6 worm cellular contexts compared by ENCODE assay signal in genomic region chrII:10784780-10785463, ce11.
TF ChIP-seq lines count a peak whose summit lies in the region.

Gene cdl-1, plus strand, starts transcription at chrII:10785452.

TF ChIP-seq in whole organism, L1 larva, 84 proteins besides CTCF, POLR2A, EP300 and RAD21 (continued from another document and continues in another):
- TF ChIP-seq C16A3.4 (tag; optimal IDR thresholded peaks at IDR 0.05; lab: Kevin White, UChicago) (peak; percentile 83), sptf-1 (tag; optimal IDR thresholded peaks at IDR 0.05; lab: Kevin White, UChicago) (no peak), ceh-63 (GFP tag; optimal IDR thresholded peaks at IDR 0.05; lab: Kevin White, UChicago) (no peak), zag-1 (tag; optimal IDR thresholded peaks at IDR 0.05; lab: Kevin White, UChicago) (no peak), fkh-8 (tag; optimal IDR thresholded peaks at IDR 0.05; lab: Kevin White, UChicago) (peak; percentile 26), egl-27 (tag; optimal IDR thresholded peaks at IDR 0.05; lab: Kevin White, UChicago) (no peak), ces-1 (GFP tag; optimal IDR thresholded peaks at IDR 0.05; lab: Kevin White, UChicago) (no peak), nhr-77 (tag; optimal IDR thresholded peaks at IDR 0.05; lab: Kevin White, UChicago) (peak; percentile 17), lsy-2 (tag; optimal IDR thresholded peaks at IDR 0.05; lab: Kevin White, UChicago) (peak; percentile 76 to 90), rnt-1 (tag; optimal IDR thresholded peaks at IDR 0.05; lab: Kevin White, UChicago) (peak; percentile 71), nhr-237 (tag; optimal IDR thresholded peaks at IDR 0.05; lab: Kevin White, UChicago) (no peak), mab-9 (GFP tag; IDR thresholded peaks at IDR 0.05; lab: Robert Waterston, UW) (0 out of 2 replicates have a peak, but pooled peaks have one; percentile 21), efl-3 (GFP tag; optimal IDR thresholded peaks at IDR 0.05; lab: Kevin White, UChicago) (no peak), nhr-76 (tag; optimal IDR thresholded peaks at IDR 0.05; lab: Kevin White, UChicago) (no peak), mdl-1 (tag; optimal IDR thresholded peaks at IDR 0.05; lab: Kevin White, UChicago) (peak in 1 of 2 experiments; percentile 59), dpl-1 (GFP tag; optimal IDR thresholded peaks at IDR 0.05; lab: Kevin White, UChicago) (peak; percentile 95 to 98 (median 98)), pag-3 (tag; optimal IDR thresholded peaks at IDR 0.05; lab: Kevin White, UChicago; ENCODE audit: borderline replicate concordance, insufficient read depth) (no peak), C04F5.9 (tag; optimal IDR thresholded peaks at IDR 0.05; lab: Kevin White, UChicago) (no peak), tlp-1 (tag; optimal IDR thresholded peaks at IDR 0.05; lab: Kevin White, UChicago) (no peak), hlh-17 (GFP tag; optimal IDR thresholded peaks at IDR 0.05; lab: Kevin White, UChicago; ENCODE audit: borderline replicate concordance) (no peak), lin-15B (tag; optimal IDR thresholded peaks at IDR 0.05; lab: Kevin White, UChicago) (peak; percentile 68)

TF ChIP-seq in whole organism, L2 larva, 48 proteins besides CTCF, POLR2A, EP300 and RAD21 (continued from another document):
- peak; percentile 45 for TF ChIP-seq sem-4 (tag; optimal IDR thresholded peaks at IDR 0.05; lab: Kevin White, UChicago)
- peak; percentile 9 for TF ChIP-seq blmp-1 (tag; optimal IDR thresholded peaks at IDR 0.05; lab: Kevin White, UChicago; ENCODE audit: insufficient read depth)
- no peak for TF ChIP-seq ceh-82 (tag; optimal IDR thresholded peaks at IDR 0.05; lab: Kevin White, UChicago)
- no peak for TF ChIP-seq R02D3.7 (tag; optimal IDR thresholded peaks at IDR 0.05; lab: Kevin White, UChicago)
- peak; percentile 14 for TF ChIP-seq snpc-4 (tag; optimal IDR thresholded peaks at IDR 0.05; lab: Kevin White, UChicago)
- peak; percentile 70 for TF ChIP-seq nhr-129 (tag; optimal IDR thresholded peaks at IDR 0.05; lab: Kevin White, UChicago)
- peak; percentile 31 for TF ChIP-seq nhr-21 (tag; optimal IDR thresholded peaks at IDR 0.05; lab: Kevin White, UChicago)
- TF ChIP-seq nhr-6 (tag; optimal IDR thresholded peaks at IDR 0.05; lab: Kevin White, UChicago), result peak; percentile 23
- TF ChIP-seq elt-3 (tag; optimal IDR thresholded peaks at IDR 0.05; lab: Kevin White, UChicago), result no peak
- peak; percentile 66 for TF ChIP-seq sma-3 (GFP tag; optimal IDR thresholded peaks at IDR 0.05; lab: Kevin White, UChicago)
- peak; percentile 56 for TF ChIP-seq crh-2 (tag; optimal IDR thresholded peaks at IDR 0.05; lab: Kevin White, UChicago)
- TF ChIP-seq nhr-25 (tag; optimal IDR thresholded peaks at IDR 0.05; lab: Kevin White, UChicago), result peak; percentile 27
- TF ChIP-seq lin-13 (GFP tag; optimal IDR thresholded peaks at IDR 0.05; lab: Kevin White, UChicago), result peak; percentile 55
- TF ChIP-seq C34F6.9 (tag; optimal IDR thresholded peaks at IDR 0.05; lab: Kevin White, UChicago), result peak; percentile 42
TF ChIP-seq in whole organism, L2 larva: peak in this region for 17.

TF ChIP-seq in whole organism, L3 larva, 47 proteins besides CTCF, POLR2A, EP300 and RAD21 (continued from another document):
- TF ChIP-seq unc-62 (GFP tag; optimal IDR thresholded peaks at IDR 0.05; lab: Kevin White, UChicago), result no peak
- TF ChIP-seq lin-15B (tag; optimal IDR thresholded peaks at IDR 0.05; lab: Kevin White, UChicago), result peak; percentile 75
- TF ChIP-seq pqm-1 (tag; optimal IDR thresholded peaks at IDR 0.05; lab: Kevin White, UChicago), result peak; percentile 12
- peak; percentile 19 for TF ChIP-seq lin-39 (tag; optimal IDR thresholded peaks at IDR 0.05; lab: Kevin White, UChicago)
- TF ChIP-seq R02D3.7 (tag; optimal IDR thresholded peaks at IDR 0.05; lab: Kevin White, UChicago), result peak; percentile 23
- TF ChIP-seq nhr-25 (tag; optimal IDR thresholded peaks at IDR 0.05; lab: Kevin White, UChicago), result peak; percentile 67
- TF ChIP-seq eor-1 (tag; optimal IDR thresholded peaks at IDR 0.05; lab: Kevin White, UChicago), result no peak
- TF ChIP-seq elt-2 (tag; optimal IDR thresholded peaks at IDR 0.05; lab: Kevin White, UChicago), result peak; percentile 59
- no peak for TF ChIP-seq elt-1 (tag; optimal IDR thresholded peaks at IDR 0.05; lab: Kevin White, UChicago)
- no peak for TF ChIP-seq ztf-11 (tag; optimal IDR thresholded peaks at IDR 0.05; lab: Kevin White, UChicago)
- no peak for TF ChIP-seq ceh-28 (tag; optimal IDR thresholded peaks at IDR 0.05; lab: Kevin White, UChicago)
- TF ChIP-seq egl-5 (tag; optimal IDR thresholded peaks at IDR 0.05; lab: Kevin White, UChicago), result peak; percentile 8
- TF ChIP-seq ceh-9 (tag; optimal IDR thresholded peaks at IDR 0.05; lab: Kevin White, UChicago), result no peak
- TF ChIP-seq nhr-12 (tag; optimal IDR thresholded peaks at IDR 0.05; lab: Kevin White, UChicago), result no peak
- TF ChIP-seq lsy-12 (tag; optimal IDR thresholded peaks at IDR 0.05; lab: Kevin White, UChicago), result no peak
- TF ChIP-seq egl-27 (tag; optimal IDR thresholded peaks at IDR 0.05; lab: Kevin White, UChicago), result no peak
- no peak for TF ChIP-seq sea-2 (GFP tag; optimal IDR thresholded peaks at IDR 0.05; lab: Kevin White, UChicago)
- TF ChIP-seq nhr-237 (tag; optimal IDR thresholded peaks at IDR 0.05; lab: Kevin White, UChicago), result no peak

TF ChIP-seq in whole organism, L4 larva, 104 proteins besides CTCF, POLR2A, EP300 and RAD21 (continued from another document and continues in another):
- no peak for TF ChIP-seq attf-4 (tag; optimal IDR thresholded peaks at IDR 0.05; lab: Kevin White, UChicago)
- no peak for TF ChIP-seq duxl-1 (tag; optimal IDR thresholded peaks at IDR 0.05; lab: Kevin White, UChicago; ENCODE audit: poor library complexity)
- TF ChIP-seq lin-38 (GFP tag; IDR thresholded peaks at IDR 0.05; lab: Robert Waterston, UW), result peak; percentile 73
- no peak for TF ChIP-seq unc-39 (tag; optimal IDR thresholded peaks at IDR 0.05; lab: Kevin White, UChicago)
- no peak for TF ChIP-seq nhr-76 (tag; optimal IDR thresholded peaks at IDR 0.05; lab: Kevin White, UChicago)
- TF ChIP-seq mdt-29 (GFP tag; IDR thresholded peaks at IDR 0.05; lab: Robert Waterston, UW), result no peak
- peak; percentile 44 for TF ChIP-seq hlh-11 (tag; optimal IDR thresholded peaks at IDR 0.05; lab: Kevin White, UChicago)
- TF ChIP-seq ctbp-1 (GFP tag; IDR thresholded peaks at IDR 0.05; lab: Robert Waterston, UW), result no peak
- no peak for TF ChIP-seq aly-2 (tag; optimal IDR thresholded peaks at IDR 0.05; lab: Kevin White, UChicago)
- TF ChIP-seq ceh-82 (tag; optimal IDR thresholded peaks at IDR 0.05; lab: Kevin White, UChicago), result no peak
- no peak for TF ChIP-seq Y5F2A.4 (GFP tag; optimal IDR thresholded peaks at IDR 0.05; lab: Kevin White, UChicago)
- no peak for TF ChIP-seq php-3 (GFP tag; IDR thresholded peaks at IDR 0.05; lab: Robert Waterston, UW)
- TF ChIP-seq daf-16 (GFP tag; optimal IDR thresholded peaks at IDR 0.05; lab: Kevin White, UChicago), result no peak
- TF ChIP-seq daf-16 (tag; optimal IDR thresholded peaks at IDR 0.05; lab: Kevin White, UChicago), result peak; percentile 65
- TF ChIP-seq nhr-11 (tag; optimal IDR thresholded peaks at IDR 0.05; lab: Kevin White, UChicago), result peak; percentile 37
- TF ChIP-seq zfp-3 (GFP tag; conservative IDR thresholded peaks at IDR 0.05; lab: Robert Waterston, UW), result no peak
- no peak for TF ChIP-seq Y105C5A.15 (GFP tag; IDR thresholded peaks at IDR 0.05; lab: Robert Waterston, UW)
- TF ChIP-seq nhr-237 (tag; optimal IDR thresholded peaks at IDR 0.05; lab: Kevin White, UChicago), result no peak
- no peak for TF ChIP-seq fkh-10 (GFP tag; optimal IDR thresholded peaks at IDR 0.05; lab: Kevin White, UChicago)
- no peak for TF ChIP-seq vab-7 (GFP tag; IDR thresholded peaks at IDR 0.05; lab: Robert Waterston, UW)
- no peak for TF ChIP-seq lir-3 (tag; optimal IDR thresholded peaks at IDR 0.05; lab: Kevin White, UChicago)
- TF ChIP-seq nhr-111 (GFP tag; optimal IDR thresholded peaks at IDR 0.05; lab: Kevin White, UChicago), result no peak
- TF ChIP-seq zip-11 (GFP tag; IDR thresholded peaks at IDR 0.05; lab: Robert Waterston, UW), result no peak
- TF ChIP-seq rbr-2 (tag; optimal IDR thresholded peaks at IDR 0.05; lab: Kevin White, UChicago), result peak; percentile 21
- TF ChIP-seq nhr-10 (tag; optimal IDR thresholded peaks at IDR 0.05; lab: Kevin White, UChicago), result no peak
- no peak for TF ChIP-seq D1046.2 (GFP tag; IDR thresholded peaks at IDR 0.05; lab: Robert Waterston, UW)
- no peak for TF ChIP-seq zfp-2 (tag; optimal IDR thresholded peaks at IDR 0.05; lab: Kevin White, UChicago)
- TF ChIP-seq nhr-48 (tag; optimal IDR thresholded peaks at IDR 0.05; lab: Kevin White, UChicago), result no peak
- TF ChIP-seq ceh-32 (tag; optimal IDR thresholded peaks at IDR 0.05; lab: Kevin White, UChicago; ENCODE audit: poor library complexity), result no peak
- no peak for TF ChIP-seq ztf-11 (tag; optimal IDR thresholded peaks at IDR 0.05; lab: Kevin White, UChicago)

TF ChIP-seq in whole organism, mixed stage, embryonic, 35 proteins besides CTCF, POLR2A, EP300 and RAD21 (continued from another document):
- TF ChIP-seq ceh-43 (GFP tag; optimal IDR thresholded peaks at IDR 0.05; lab: Kevin White, UChicago) (no peak), nhr-2 (tag; optimal IDR thresholded peaks at IDR 0.05; lab: Kevin White, UChicago) (peak; percentile 59), flh-1 (GFP tag; optimal IDR thresholded peaks at IDR 0.05; lab: Kevin White, UChicago) (no peak), snpc-4 (tag; optimal IDR thresholded peaks at IDR 0.05; lab: Kevin White, UChicago) (no peak), elt-3 (tag; optimal IDR thresholded peaks at IDR 0.05; lab: Kevin White, UChicago) (no peak), nhr-12 (tag; optimal IDR thresholded peaks at IDR 0.05; lab: Kevin White, UChicago) (no peak), tbx-8 (GFP tag; optimal IDR thresholded peaks at IDR 0.05; lab: Kevin White, UChicago) (no peak), unc-39 (tag; optimal IDR thresholded peaks at IDR 0.05; lab: Kevin White, UChicago) (no peak), M03D4.4 (tag; optimal IDR thresholded peaks at IDR 0.05; lab: Kevin White, UChicago) (no peak), nhr-28 (tag; optimal IDR thresholded peaks at IDR 0.05; lab: Kevin White, UChicago) (no peak), unc-120 (tag; optimal IDR thresholded peaks at IDR 0.05; lab: Kevin White, UChicago; ENCODE audit: poor library complexity, severe bottlenecking) (no peak), lin-13 (tag; optimal IDR thresholded peaks at IDR 0.05; lab: Kevin White, UChicago) (no peak), ceh-39 (tag; optimal IDR thresholded peaks at IDR 0.05; lab: Kevin White, UChicago) (no peak), lin-32 (GFP tag; optimal IDR thresholded peaks at IDR 0.05; lab: Kevin White, UChicago) (peak; percentile 70), drap-1 (GFP tag; optimal IDR thresholded peaks at IDR 0.05; lab: Kevin White, UChicago) (no peak), hlh-1 (tag; optimal IDR thresholded peaks at IDR 0.05; lab: Kevin White, UChicago) (peak; percentile 33)

TF ChIP-seq in whole organism, young adult, 124 proteins besides CTCF, POLR2A, EP300 and RAD21 (continued from another document):
- peak; percentile 63; the same call in 1 of the 2 replicates for TF ChIP-seq madf-3 (GFP tag; IDR thresholded peaks at IDR 0.05; lab: Robert Waterston, UW)
- TF ChIP-seq F57A8.1 (GFP tag; optimal IDR thresholded peaks at IDR 0.05; lab: Kevin White, UChicago), result no peak
- no peak for TF ChIP-seq F39B2.1 (GFP tag; IDR thresholded peaks at IDR 0.05; lab: Robert Waterston, UW)
- peak; percentile 52 for TF ChIP-seq pha-4 (tag; optimal IDR thresholded peaks at IDR 0.05; lab: Kevin White, UChicago)
- TF ChIP-seq cebp-1 (GFP tag; IDR thresholded peaks at IDR 0.05; lab: Robert Waterston, UW), result no peak
- peak; percentile 46 for TF ChIP-seq cebp-1 (tag; optimal IDR thresholded peaks at IDR 0.05; lab: Kevin White, UChicago)
- no peak for TF ChIP-seq xnd-1 (tag; optimal IDR thresholded peaks at IDR 0.05; lab: Kevin White, UChicago)
- TF ChIP-seq Y67H2A.10 (GFP tag; conservative IDR thresholded peaks at IDR 0.05; lab: Robert Waterston, UW), result no peak
- no peak for TF ChIP-seq K12H6.12 (tag; optimal IDR thresholded peaks at IDR 0.05; lab: Kevin White, UChicago)
- TF ChIP-seq nhr-120 (GFP tag; IDR thresholded peaks at IDR 0.05; lab: Robert Waterston, UW), result no peak
- TF ChIP-seq tbx-9 (tag; optimal IDR thresholded peaks at IDR 0.05; lab: Kevin White, UChicago; ENCODE audit: borderline replicate concordance), result no peak
- TF ChIP-seq him-1 (tag; optimal IDR thresholded peaks at IDR 0.05; lab: Kevin White, UChicago), result no peak
- TF ChIP-seq lin-26 (GFP tag; IDR thresholded peaks at IDR 0.05; lab: Robert Waterston, UW), result no peak
- TF ChIP-seq madf-8 (GFP tag; conservative IDR thresholded peaks at IDR 0.05; lab: Robert Waterston, UW), result no peak
- no peak for TF ChIP-seq lsy-27 (tag; optimal IDR thresholded peaks at IDR 0.05; lab: Kevin White, UChicago; ENCODE audit: borderline replicate concordance, insufficient read depth)
- TF ChIP-seq ztf-28 (GFP tag; IDR thresholded peaks at IDR 0.05; lab: Robert Waterston, UW), result no peak
- TF ChIP-seq somi-1 (GFP tag; optimal IDR thresholded peaks at IDR 0.05; lab: Kevin White, UChicago), result no peak
- no peak for TF ChIP-seq sea-2 (GFP tag; IDR thresholded peaks at IDR 0.05; lab: Robert Waterston, UW)
- no peak for TF ChIP-seq Y95B8A.8 (GFP tag; IDR thresholded peaks at IDR 0.05; lab: Robert Waterston, UW)
- no peak for TF ChIP-seq nhr-179 (tag; optimal IDR thresholded peaks at IDR 0.05; lab: Kevin White, UChicago)
- no peak for TF ChIP-seq tlf-1 (GFP tag; optimal IDR thresholded peaks at IDR 0.05; lab: Kevin White, UChicago)
- TF ChIP-seq madf-6 (GFP tag; IDR thresholded peaks at IDR 0.05; lab: Robert Waterston, UW), result peak; percentile 54; the same call in 1 of the 2 replicates
- TF ChIP-seq unc-62 (GFP tag; optimal IDR thresholded peaks at IDR 0.05; lab: Kevin White, UChicago), result no peak
- no peak for TF ChIP-seq B0261.1 (tag; optimal IDR thresholded peaks at IDR 0.05; lab: Kevin White, UChicago)
- TF ChIP-seq D2030.7 (GFP tag; IDR thresholded peaks at IDR 0.05; lab: Robert Waterston, UW), result no peak
- TF ChIP-seq akir-1 (GFP tag; optimal IDR thresholded peaks at IDR 0.05; lab: Kevin White, UChicago), result no peak
- TF ChIP-seq ceh-91 (GFP tag; IDR thresholded peaks at IDR 0.05; lab: Robert Waterston, UW), result no peak
- TF ChIP-seq lsl-1 (GFP tag; optimal IDR thresholded peaks at IDR 0.05; lab: Kevin White, UChicago), result no peak
- peak; percentile 67 for TF ChIP-seq attf-5 (GFP tag; optimal IDR thresholded peaks at IDR 0.05; lab: Kevin White, UChicago)
- peak; percentile 44 for TF ChIP-seq ZK185.1 (tag; optimal IDR thresholded peaks at IDR 0.05; lab: Kevin White, UChicago; ENCODE audit: poor library complexity, severe bottlenecking)
- no peak for TF ChIP-seq egl-44 (GFP tag; IDR thresholded peaks at IDR 0.05; lab: Robert Waterston, UW)
- TF ChIP-seq lin-40 (tag; optimal IDR thresholded peaks at IDR 0.05; lab: Kevin White, UChicago), result no peak
- no peak for TF ChIP-seq mel-28 (tag; optimal IDR thresholded peaks at IDR 0.05; lab: Kevin White, UChicago; ENCODE audit: borderline replicate concordance)
- TF ChIP-seq snpc-3.4 (tag; optimal IDR thresholded peaks at IDR 0.05; lab: Kevin White, UChicago), result no peak
- TF ChIP-seq dox-1 (GFP tag; IDR thresholded peaks at IDR 0.05; lab: Robert Waterston, UW), result 0 out of 2 replicates have a peak, but pooled peaks have one; percentile 15
- no peak for TF ChIP-seq hlh-26 (GFP tag; conservative IDR thresholded peaks at IDR 0.05; lab: Robert Waterston, UW)
- no peak for TF ChIP-seq F37B4.10 (GFP tag; IDR thresholded peaks at IDR 0.05; lab: Robert Waterston, UW)
- TF ChIP-seq Y79H2A.3 (GFP tag; conservative IDR thresholded peaks at IDR 0.05; lab: Robert Waterston, UW), result no peak
- TF ChIP-seq atf-7 (tag; optimal IDR thresholded peaks at IDR 0.05; lab: Kevin White, UChicago), result no peak
- no peak for TF ChIP-seq dpff-1 (tag; optimal IDR thresholded peaks at IDR 0.05; lab: Kevin White, UChicago)
- TF ChIP-seq dpl-1 (GFP tag; optimal IDR thresholded peaks at IDR 0.05; lab: Kevin White, UChicago), result peak; percentile 79
TF ChIP-seq in whole organism, young adult: peak in this region for 14.
